Worm (Caenorhabditis elegans) whole organism, L2 larva: ENCODE results near the gene R08F11.1.

Source experiments
- F13H6.1 ChIP-seq: sonication (generic microtip); optimal IDR thresholded peaks from 2 replicates; lab custom pipeline; 2016; ENCODE audit warnings: missing genetic modification characterization, missing compliant biosample characterization
- ama-1 ChIP-seq: fragments of 150-350 bp; optimal IDR thresholded peaks from 2 replicates; lab custom pipeline; 2018; ENCODE audit warnings: inconsistent platforms
- blmp-1 ChIP-seq: sonication (generic microtip); optimal IDR thresholded peaks from 2 replicates; lab custom pipeline; 2017; ENCODE audit warnings: missing genetic modification characterization, mild to moderate bottlenecking, missing compliant biosample characterization, antibody characterized with exemption, moderate library complexity; ENCODE audit not compliant: insufficient read depth
- nhr-11 ChIP-seq: fragments of 150-350 bp; optimal IDR thresholded peaks from 2 replicates; lab custom pipeline; 2014; ENCODE audit warnings: missing biosample characterization, missing genetic modification characterization
- nhr-12 ChIP-seq: fragments of 150-350 bp; optimal IDR thresholded peaks from 2 replicates; lab custom pipeline; 2014; ENCODE audit warnings: missing biosample characterization, missing genetic modification characterization
- nhr-25 ChIP-seq: fragments of 150-350 bp; sonication (generic microtip); optimal IDR thresholded peaks from 3 replicates; lab custom pipeline; 2014; ENCODE audit warnings: missing biosample characterization, missing genetic modification characterization
- skn-1 ChIP-seq: sonication (generic microtip); optimal IDR thresholded peaks from 2 replicates; lab custom pipeline; 2017; ENCODE audit warnings: missing biosample characterization, missing genetic modification characterization
- unc-39 ChIP-seq: fragments of 150-350 bp; optimal IDR thresholded peaks from 2 replicates; lab custom pipeline; 2014; ENCODE audit warnings: missing biosample characterization, missing genetic modification characterization
- zag-1 ChIP-seq: fragments of 150-350 bp; optimal IDR thresholded peaks from 2 replicates; lab custom pipeline; 2014; ENCODE audit warnings: missing biosample characterization, missing genetic modification characterization

DNA sequence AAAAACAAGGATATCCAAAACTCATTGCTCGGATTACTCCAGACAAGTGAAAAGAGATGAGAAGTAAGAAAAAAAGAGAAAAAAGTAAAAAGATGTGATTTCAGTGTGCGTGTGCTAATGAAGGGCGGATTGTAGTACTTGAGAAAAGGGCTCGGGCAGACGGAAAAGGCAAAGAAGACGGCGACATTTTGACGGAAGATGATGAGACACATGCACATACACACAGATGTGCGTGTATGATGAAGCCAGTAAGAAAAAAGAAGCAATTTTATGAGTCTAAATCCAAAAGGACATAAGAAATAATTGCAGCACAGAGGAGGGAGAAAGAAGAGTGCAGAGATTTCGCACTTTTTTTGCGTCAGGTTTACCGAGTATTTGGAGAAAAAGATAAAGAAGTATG is 4.5 kb upstream of the R08F11.1 start:
- TF ChIP-seq unc-39 (tag; lab: Kevin White, UChicago) (no peak), nhr-11 (tag; lab: Kevin White, UChicago) (no peak), F13H6.1 (tag; lab: Kevin White, UChicago) (no peak), ama-1 (no peak), nhr-12 (tag; lab: Kevin White, UChicago) (no peak), blmp-1 (tag; lab: Kevin White, UChicago) (no peak), nhr-25 (no peak), skn-1 (tag; lab: Kevin White, UChicago) (no peak), zag-1 (tag; lab: Kevin White, UChicago) (no peak)
